Worm (Caenorhabditis elegans) whole organism, young adult: ENCODE results near the gene C33F10.1.

Experiments
- F39B2.1 ChIP-seq: fragments of 200-800 bp; sonication (Bioruptor generic); IDR thresholded peaks from 2 replicates; pipeline ENCODE4 v1.3.6; 2022; ENCODE audit warnings: missing genetic modification reagents, missing genetic modification characterization, missing compliant biosample characterization
- F55B11.4 ChIP-seq: sonication (generic microtip); optimal IDR thresholded peaks from 2 replicates; lab custom pipeline; 2016; ENCODE audit warnings: missing compliant biosample characterization, missing genetic modification characterization, borderline replicate concordance; ENCODE audit not compliant: insufficient read depth
- ZK185.1 ChIP-seq: sonication (generic microtip); optimal IDR thresholded peaks from 2 replicates; lab custom pipeline; 2016; ENCODE audit warnings: mild to moderate bottlenecking, missing genetic modification characterization, missing compliant biosample characterization; ENCODE audit not compliant: poor library complexity, severe bottlenecking
- ceh-91 ChIP-seq: fragments of 200-800 bp; sonication (Bioruptor generic); IDR thresholded peaks from 2 replicates; pipeline ENCODE4 v1.3.6; 2022; ENCODE audit warnings: missing genetic modification reagents, missing genetic modification characterization, missing compliant biosample characterization
- lin-26 ChIP-seq: fragments of 200-800 bp; sonication (Bioruptor generic); IDR thresholded peaks from 2 replicates; pipeline ENCODE4 v1.3.6; 2022; ENCODE audit warnings: missing genetic modification reagents, missing genetic modification characterization, missing compliant biosample characterization
- mcd-1 ChIP-seq: fragments of 200-800 bp; sonication (Bioruptor generic); IDR thresholded peaks from 2 replicates; pipeline ENCODE4 v1.3.6; 2022; ENCODE audit warnings: missing genetic modification reagents, missing genetic modification characterization, missing compliant biosample characterization
- unc-62 ChIP-seq: fragments of 150-350 bp; optimal IDR thresholded peaks from 2 replicates; lab custom pipeline; 2014; ENCODE audit warnings: missing biosample characterization, missing genetic modification reagents, missing genetic modification characterization
- zim-3 ChIP-seq: sonication (generic microtip); optimal IDR thresholded peaks from 2 replicates; lab custom pipeline; 2017; ENCODE audit warnings: mild to moderate bottlenecking, missing genetic modification characterization, moderate library complexity, missing compliant biosample characterization

DNA sequence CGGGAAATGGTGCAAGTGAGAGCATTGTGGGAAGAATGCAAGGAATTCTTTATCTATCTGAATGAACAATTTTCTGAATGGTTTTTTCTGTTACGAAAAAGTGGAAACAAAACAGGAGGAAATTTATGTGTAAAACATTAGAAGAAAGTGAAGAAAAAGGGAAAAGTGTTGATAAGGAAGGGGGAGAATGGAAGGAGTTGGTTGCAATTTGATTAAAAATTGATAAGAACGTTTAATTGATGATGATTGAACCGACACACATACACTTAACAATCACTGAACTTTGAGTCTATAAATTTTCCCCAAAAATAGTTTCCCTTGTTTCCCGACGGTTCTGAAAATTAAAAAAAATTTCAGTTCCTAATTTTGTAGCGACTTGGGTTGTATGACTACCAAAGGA, 31.9 kb upstream of the C33F10.1 start:
- TF ChIP-seq unc-62 (GFP tag; lab: Kevin White, UChicago) (no peak), mcd-1 (GFP tag; lab: Robert Waterston, UW) (no peak), zim-3 (tag; lab: Kevin White, UChicago) (no peak), ZK185.1 (no peak), F39B2.1 (no peak), ceh-91 (GFP tag; lab: Robert Waterston, UW) (no peak), lin-26 (GFP tag; lab: Robert Waterston, UW) (no peak), F55B11.4 (no peak)
